Worm (Caenorhabditis elegans): ENCODE measurements around the gene glb-23.

ce11 chrIV:7246553-7246952 is 27.3 kb upstream of the glb-23 start, which contains the start of gene col-114:
- TF ChIP-seq him-1 (tag; optimal IDR thresholded peaks at IDR 0.05) = no peak
- no peak for TF ChIP-seq dao-5 (tag; optimal IDR thresholded peaks at IDR 0.05)
